Worm (Caenorhabditis elegans) whole organism, L4 larva: ENCODE results near the gene ckb-2.

Experiments
- dmd-6 ChIP-seq: fragments of 200-800 bp; sonication (Bioruptor generic); IDR thresholded peaks from 2 replicates; pipeline ENCODE4 v1.3.6; 2022; ENCODE audit warnings: missing genetic modification reagents, missing genetic modification characterization, missing compliant biosample characterization
- mes-2 ChIP-seq: sonication (generic microtip); optimal IDR thresholded peaks from 2 replicates; lab custom pipeline; 2016; ENCODE audit warnings: missing genotype, mild to moderate bottlenecking, missing genetic modification characterization, missing compliant biosample characterization; ENCODE audit not compliant: poor library complexity, severe bottlenecking
- nhr-102 ChIP-seq: sonication (generic microtip); optimal IDR thresholded peaks from 2 replicates; lab custom pipeline; 2016; ENCODE audit warnings: mild to moderate bottlenecking, missing genetic modification characterization, moderate library complexity, missing compliant biosample characterization
- rbr-2 ChIP-seq: sonication (generic microtip); optimal IDR thresholded peaks from 2 replicates; lab custom pipeline; 2016; ENCODE audit warnings: missing genotype, missing genetic modification characterization, missing compliant biosample characterization
- tag-97 ChIP-seq: fragments of 200-800 bp; sonication (Bioruptor generic); IDR thresholded peaks from 2 replicates; pipeline ENCODE4 v1.3.6; 2022; ENCODE audit warnings: missing genetic modification characterization, missing compliant biosample characterization

Gene ckb-2

DNA sequence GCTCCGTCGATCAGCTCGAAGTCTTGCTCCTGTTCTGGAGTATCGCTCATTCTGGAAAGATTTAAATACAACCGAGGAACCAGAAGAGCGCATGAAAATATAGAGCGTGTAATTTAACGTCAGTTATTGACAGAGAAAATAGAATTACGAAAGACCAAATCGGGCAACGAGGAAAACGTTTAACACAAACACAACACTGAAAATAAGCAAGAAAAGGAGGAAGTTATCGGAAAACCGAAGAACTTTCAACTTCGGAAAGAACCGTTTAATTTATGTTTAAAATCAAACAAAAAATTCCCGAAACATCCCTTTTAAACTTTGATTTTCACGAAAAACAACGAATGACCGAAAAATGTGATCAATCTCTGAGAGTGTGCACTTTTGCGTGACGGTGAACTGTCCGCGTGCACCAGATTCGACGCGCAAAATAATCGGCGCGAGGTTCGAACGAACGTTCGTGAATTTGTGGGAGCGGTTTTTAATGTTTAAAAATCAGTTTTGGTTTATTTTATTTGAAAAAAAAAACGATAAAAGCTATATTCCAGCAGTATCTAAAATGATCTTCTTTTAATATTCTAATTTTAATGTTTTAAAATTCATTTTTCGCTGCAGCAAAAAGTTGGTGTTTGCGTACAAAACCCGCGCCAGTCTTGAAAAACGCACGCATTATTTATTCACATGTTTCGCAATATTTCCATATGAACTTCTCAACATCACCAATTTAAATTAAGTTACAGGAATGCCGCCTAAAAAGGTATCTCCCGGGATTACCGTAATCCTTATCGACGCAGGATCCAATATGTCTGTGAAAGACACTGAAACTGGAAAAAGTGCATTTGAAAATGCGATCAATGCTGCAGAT lies 51.6 kb downstream of the ckb-2 start, which contains the start of the genes R07E5.7 and cku-80 (continued):
- TF ChIP-seq dmd-6 (GFP tag; lab: Robert Waterston, UW) (peak; percentile 40; the same call in 1 of the 2 replicates), tag-97 (GFP tag; lab: Robert Waterston, UW) (no peak), rbr-2 (tag; lab: Kevin White, UChicago) (peak; percentile 55), mes-2 (tag; lab: Kevin White, UChicago) (peak; percentile 76), nhr-102 (tag; lab: Kevin White, UChicago) (no peak)
